Worm (Caenorhabditis elegans) whole organism, L3 larva: ENCODE data around the gene dot-1.2.

ENCODE experiments used
- R02D3.7 ChIP-seq: fragments of 150-350 bp; optimal IDR thresholded peaks from 2 replicates; lab custom pipeline; 2014; ENCODE audit warnings: missing biosample characterization, missing genetic modification characterization
- ceh-16 ChIP-seq: sonication (generic microtip); optimal IDR thresholded peaks from 2 replicates; lab custom pipeline; 2017; ENCODE audit warnings: missing biosample characterization, missing genetic modification characterization
- ceh-28 ChIP-seq: fragments of 150-350 bp; optimal IDR thresholded peaks from 2 replicates; lab custom pipeline; 2014; ENCODE audit warnings: missing biosample characterization, missing genetic modification reagents, missing genetic modification characterization
- ceh-82 ChIP-seq: fragments of 150-350 bp; optimal IDR thresholded peaks from 2 replicates; lab custom pipeline; 2014; ENCODE audit warnings: missing biosample characterization, missing genetic modification characterization
- ceh-9 ChIP-seq: sonication (generic microtip); optimal IDR thresholded peaks from 2 replicates; lab custom pipeline; 2018; ENCODE audit warnings: missing biosample characterization, missing genetic modification characterization
- daf-12 ChIP-seq: fragments of 150-350 bp; optimal IDR thresholded peaks from 2 replicates; lab custom pipeline; 2014; ENCODE audit warnings: missing biosample characterization, missing genetic modification reagents, missing genetic modification characterization
- elt-1 ChIP-seq: fragments of 150-350 bp; optimal IDR thresholded peaks from 2 replicates; lab custom pipeline; 2014; ENCODE audit warnings: missing biosample characterization, missing genetic modification characterization
- elt-3 ChIP-seq, 3 experiments: fragments of 150-350 bp in 1 of 3; sonication (generic microtip) in 2 of 3; optimal IDR thresholded peaks; 2 replicates in 2 of 3; 4 replicates in 1 of 3; lab custom pipeline; 2014 to 2017; ENCODE audit warnings: missing biosample characterization in 3 of 3, missing genetic modification characterization in 3 of 3
- fkh-10 ChIP-seq: sonication (generic microtip); optimal IDR thresholded peaks from 2 replicates; lab custom pipeline; 2017; ENCODE audit warnings: missing biosample characterization, missing genetic modification reagents, missing genetic modification characterization
- fkh-2 ChIP-seq: fragments of 150-350 bp; optimal IDR thresholded peaks from 2 replicates; lab custom pipeline; 2014; ENCODE audit warnings: missing biosample characterization, missing genetic modification reagents, missing genetic modification characterization
- fos-1 ChIP-seq: fragments of 150-350 bp; optimal IDR thresholded peaks from 2 replicates; lab custom pipeline; 2014; ENCODE audit warnings: missing biosample characterization, missing genetic modification characterization
- hmg-11 ChIP-seq: sonication (generic microtip); optimal IDR thresholded peaks from 2 replicates; lab custom pipeline; 2016; ENCODE audit warnings: missing genetic modification characterization, missing compliant biosample characterization
- lin-39 ChIP-seq: fragments of 150-350 bp; optimal IDR thresholded peaks from 2 replicates; lab custom pipeline; 2018; ENCODE audit warnings: missing biosample characterization, missing genetic modification reagents, missing genetic modification characterization
- lsy-12 ChIP-seq: sonication (generic microtip); optimal IDR thresholded peaks from 2 replicates; lab custom pipeline; 2016; ENCODE audit warnings: mild to moderate bottlenecking, missing genetic modification characterization, missing compliant biosample characterization
- mdl-1 ChIP-seq: fragments of 150-350 bp; optimal IDR thresholded peaks from 2 replicates; lab custom pipeline; 2014; ENCODE audit warnings: missing biosample characterization, missing genetic modification characterization
- mml-1 ChIP-seq: fragments of 150-350 bp; sonication (generic microtip); optimal IDR thresholded peaks from 3 replicates; lab custom pipeline; 2014; ENCODE audit warnings: missing biosample characterization, missing genetic modification characterization
- nfya-1 ChIP-seq: sonication (generic microtip); optimal IDR thresholded peaks from 2 replicates; lab custom pipeline; 2017; ENCODE audit warnings: missing genetic modification characterization, mild to moderate bottlenecking, missing compliant biosample characterization, antibody characterized with exemption, moderate library complexity; ENCODE audit not compliant: insufficient read depth
- nhr-11 ChIP-seq: fragments of 150-350 bp; optimal IDR thresholded peaks from 2 replicates; lab custom pipeline; 2014; ENCODE audit warnings: missing biosample characterization, missing genetic modification characterization
- nhr-12 ChIP-seq: fragments of 150-350 bp; optimal IDR thresholded peaks from 2 replicates; lab custom pipeline; 2014; ENCODE audit warnings: missing biosample characterization, missing genetic modification characterization
- nhr-23 ChIP-seq: fragments of 150-350 bp; optimal IDR thresholded peaks from 2 replicates; lab custom pipeline; 2014; ENCODE audit warnings: missing biosample characterization, missing genetic modification reagents, missing genetic modification characterization
- nhr-237 ChIP-seq: fragments of 150-350 bp; optimal IDR thresholded peaks from 2 replicates; lab custom pipeline; 2014; ENCODE audit warnings: missing biosample characterization, missing genetic modification characterization
- nhr-25 ChIP-seq: sonication (generic microtip); optimal IDR thresholded peaks from 2 replicates; lab custom pipeline; 2017; ENCODE audit warnings: missing biosample characterization, missing genetic modification characterization
- nhr-28 ChIP-seq: fragments of 150-350 bp; optimal IDR thresholded peaks from 2 replicates; lab custom pipeline; 2014; ENCODE audit warnings: missing biosample characterization, missing genetic modification characterization
- nhr-43 ChIP-seq: sonication (generic microtip); optimal IDR thresholded peaks from 2 replicates; lab custom pipeline; 2016; ENCODE audit warnings: mild to moderate bottlenecking, missing genetic modification characterization, missing compliant biosample characterization; ENCODE audit not compliant: poor library complexity, severe bottlenecking
- nhr-76 ChIP-seq: fragments of 150-350 bp; sonication (generic microtip); optimal IDR thresholded peaks from 5 replicates; lab custom pipeline; 2014; ENCODE audit warnings: missing biosample characterization, missing genetic modification characterization
- pha-4 ChIP-seq: fragments of 150-350 bp; optimal IDR thresholded peaks from 2 replicates; lab custom pipeline; 2014; ENCODE audit warnings: missing biosample characterization, missing genetic modification reagents, missing genetic modification characterization
- pqm-1 ChIP-seq: fragments of 150-350 bp; optimal IDR thresholded peaks from 2 replicates; lab custom pipeline; 2017; ENCODE audit warnings: missing biosample characterization, missing genetic modification characterization, inconsistent platforms
- skn-1 ChIP-seq: fragments of 150-350 bp; optimal IDR thresholded peaks from 2 replicates; lab custom pipeline; 2014; ENCODE audit warnings: missing biosample characterization, missing genetic modification characterization
- snpc-4 ChIP-seq: fragments of 150-350 bp; optimal IDR thresholded peaks from 2 replicates; lab custom pipeline; 2014; ENCODE audit warnings: missing biosample characterization, missing genetic modification characterization
- tbx-2 ChIP-seq: sonication (generic microtip); optimal IDR thresholded peaks from 2 replicates; lab custom pipeline; 2016; ENCODE audit warnings: mild to moderate bottlenecking, missing genetic modification characterization, missing compliant biosample characterization
- unc-39 ChIP-seq: sonication (generic microtip); optimal IDR thresholded peaks from 4 replicates; lab custom pipeline; 2017; ENCODE audit warnings: missing biosample characterization, missing genetic modification characterization
- zag-1 ChIP-seq: fragments of 150-350 bp; optimal IDR thresholded peaks from 2 replicates; lab custom pipeline; 2014; ENCODE audit warnings: missing biosample characterization, missing genetic modification characterization
- ztf-11 ChIP-seq: fragments of 150-350 bp; optimal IDR thresholded peaks from 2 replicates; lab custom pipeline; 2014; ENCODE audit warnings: missing biosample characterization, missing genetic modification characterization
- ztf-4 ChIP-seq: fragments of 150-350 bp; optimal IDR thresholded peaks from 2 replicates; lab custom pipeline; 2014; ENCODE audit warnings: missing biosample characterization, missing genetic modification characterization

Gene dot-1.2

DNA sequence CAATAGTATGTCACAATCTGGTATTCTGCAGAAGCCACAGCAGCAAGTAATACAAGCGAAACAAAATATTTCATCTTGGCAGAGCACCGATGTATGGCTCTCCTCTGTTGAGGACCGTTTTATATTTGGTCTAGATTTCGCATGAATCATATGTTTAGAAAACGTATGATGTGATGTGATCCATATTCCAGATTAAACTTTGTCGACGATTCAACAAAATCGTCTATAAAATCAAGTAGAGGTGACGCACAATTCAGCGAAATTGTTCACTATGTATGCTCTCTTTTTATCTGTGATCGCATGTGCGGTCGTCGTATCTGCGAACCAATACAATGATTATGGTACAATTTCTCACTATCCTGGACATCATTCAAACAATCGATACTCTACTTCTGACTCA is 10.7 kb upstream of the dot-1.2 start, which contains the start of the genes Y62H9A.3 and Y62H9A.4:
Y62H9A.3 (minus strand) TSS at position 101 of the 400 bp plus-strand sequence.
Y62H9A.4 (plus strand) TSS at position 256 of the 400 bp plus-strand sequence.
- TF ChIP-seq ceh-28 (no peak), nhr-11 (tag; lab: Kevin White, UChicago) (no peak), fkh-2 (tag; lab: Kevin White, UChicago) (no peak), mml-1 (tag; lab: Kevin White, UChicago) (no peak), mdl-1 (tag; lab: Kevin White, UChicago) (no peak), ceh-9 (tag; lab: Kevin White, UChicago) (no peak), unc-39 (tag; lab: Kevin White, UChicago) (no peak), nfya-1 (no peak), elt-3 (tag; optimal IDR thresholded peaks at IDR 0.05; lab: Kevin White, UChicago) (no peak), ceh-82 (tag; lab: Kevin White, UChicago) (no peak), ztf-4 (tag; lab: Kevin White, UChicago) (no peak), daf-12 (tag; lab: Kevin White, UChicago) (no peak), fos-1 (tag; lab: Kevin White, UChicago) (no peak)

DNA sequence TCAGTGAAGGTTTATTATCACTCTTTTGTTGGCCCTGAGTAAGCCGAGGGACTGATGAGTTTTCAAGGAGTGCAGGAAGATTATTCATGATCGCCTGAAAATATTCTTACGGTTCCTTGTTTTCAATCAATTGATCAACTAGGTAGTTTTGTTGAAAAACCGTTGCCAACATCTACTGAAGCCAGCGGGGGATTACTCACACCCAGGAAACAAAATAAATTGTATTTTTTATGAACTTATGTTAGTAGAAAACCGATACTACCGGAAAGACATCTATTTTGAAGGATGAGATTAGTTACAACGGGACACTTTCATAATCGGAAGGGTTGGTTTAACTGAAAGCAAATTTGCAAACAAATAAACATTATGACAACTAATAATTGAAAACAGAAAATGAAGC is 8.9 kb upstream of the dot-1.2 start, which contains the start of gene Y62H9A.2:
Y62H9A.2 (minus strand) TSS at position 101 of the 400 bp plus-strand sequence.
- no peak for TF ChIP-seq fos-1 (tag; lab: Kevin White, UChicago)
- no peak for TF ChIP-seq elt-1 (tag; lab: Kevin White, UChicago)
- TF ChIP-seq nhr-237 (tag; lab: Kevin White, UChicago), result no peak
- TF ChIP-seq ceh-9 (tag; lab: Kevin White, UChicago), result no peak
- no peak for TF ChIP-seq ceh-16
- TF ChIP-seq R02D3.7 (tag; lab: Kevin White, UChicago), result no peak
- no peak for TF ChIP-seq mml-1 (tag; lab: Kevin White, UChicago)
- TF ChIP-seq ceh-28, result no peak
- no peak for TF ChIP-seq nfya-1
- TF ChIP-seq mdl-1 (tag; lab: Kevin White, UChicago), result no peak
- no peak for TF ChIP-seq elt-3 (tag; optimal IDR thresholded peaks at IDR 0.05; lab: Kevin White, UChicago)
- no peak for TF ChIP-seq tbx-2 (tag; lab: Kevin White, UChicago)
- no peak for TF ChIP-seq pha-4

DNA sequence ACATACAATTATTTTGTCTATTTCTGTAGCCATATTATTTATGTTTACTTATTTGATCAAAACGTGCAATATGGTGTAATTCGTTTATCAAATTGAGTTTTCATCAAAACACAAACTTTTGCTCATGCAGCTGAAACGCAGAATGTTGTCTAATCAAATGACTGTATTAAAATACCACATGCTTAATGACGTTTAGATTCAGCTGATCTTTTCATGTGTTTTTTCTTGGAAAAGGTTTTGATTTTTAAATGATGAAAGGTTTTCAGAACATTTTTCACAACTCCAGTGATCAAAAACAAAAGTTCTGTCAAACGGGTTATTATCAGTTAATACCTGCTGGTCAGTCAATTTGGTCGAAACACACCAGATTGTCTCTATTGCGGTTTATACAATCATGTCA is 6.1 kb upstream of the dot-1.2 start, which contains the start of gene Y62H9A.1:
Y62H9A.1 (plus strand) TSS at position 282 of the 400 bp plus-strand sequence.
- TF ChIP-seq ceh-16, result no peak
- TF ChIP-seq snpc-4 (tag; lab: Kevin White, UChicago), result no peak
- no peak for TF ChIP-seq nhr-28 (tag; lab: Kevin White, UChicago)
- no peak for TF ChIP-seq unc-39 (tag; lab: Kevin White, UChicago)
- TF ChIP-seq lin-39 (tag; lab: Kevin White, UChicago), result no peak
- no peak for TF ChIP-seq nhr-23
- TF ChIP-seq ztf-11 (tag; lab: Kevin White, UChicago), result no peak
- TF ChIP-seq nhr-11 (tag; lab: Kevin White, UChicago), result no peak
- TF ChIP-seq pqm-1 (tag; lab: Kevin White, UChicago), result no peak
- no peak for TF ChIP-seq fos-1 (tag; lab: Kevin White, UChicago)
- TF ChIP-seq nhr-43, result no peak
- no peak for TF ChIP-seq nhr-25
- no peak for TF ChIP-seq skn-1
- no peak for TF ChIP-seq ztf-4 (tag; lab: Kevin White, UChicago)
- no peak for TF ChIP-seq nfya-1
- no peak for TF ChIP-seq lsy-12 (tag; lab: Kevin White, UChicago)
- no peak for TF ChIP-seq daf-12 (tag; lab: Kevin White, UChicago)
- TF ChIP-seq elt-1 (tag; lab: Kevin White, UChicago), result no peak
- TF ChIP-seq zag-1 (tag; lab: Kevin White, UChicago), result no peak
- TF ChIP-seq nhr-12, result no peak

DNA sequence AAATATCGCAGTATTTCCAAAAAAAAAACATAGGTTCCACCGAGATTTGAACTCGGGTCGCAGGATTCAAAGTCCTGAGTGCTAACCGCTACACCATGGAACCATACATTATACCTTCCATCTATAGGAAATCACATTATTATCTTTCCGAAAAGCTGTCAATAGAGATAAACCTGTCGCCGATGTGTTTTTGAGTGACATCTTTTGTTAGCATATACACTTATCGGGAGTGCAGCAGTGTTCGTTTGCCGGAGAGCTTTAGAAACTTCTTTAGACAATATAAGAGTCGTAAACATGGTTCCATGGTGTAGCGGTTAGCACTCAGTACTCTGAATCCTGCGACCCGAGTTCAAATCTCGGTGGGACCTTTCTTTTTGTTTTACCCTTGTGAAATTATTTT is 3.0 kb upstream of the dot-1.2 start:
- TF ChIP-seq nhr-25 (no peak), fkh-2 (tag; lab: Kevin White, UChicago) (no peak), hmg-11 (no peak), nfya-1 (no peak), snpc-4 (tag; lab: Kevin White, UChicago) (no peak), fkh-10 (GFP tag; lab: Kevin White, UChicago) (no peak), elt-1 (tag; lab: Kevin White, UChicago) (no peak), zag-1 (tag; lab: Kevin White, UChicago) (no peak), ceh-28 (no peak), ztf-11 (tag; lab: Kevin White, UChicago) (no peak), fos-1 (tag; lab: Kevin White, UChicago) (no peak), daf-12 (tag; lab: Kevin White, UChicago) (no peak), nhr-76 (no peak), nhr-43 (no peak)
